Worm (Caenorhabditis elegans): ENCODE data around the gene col-125.

col-125 gene

DNA sequence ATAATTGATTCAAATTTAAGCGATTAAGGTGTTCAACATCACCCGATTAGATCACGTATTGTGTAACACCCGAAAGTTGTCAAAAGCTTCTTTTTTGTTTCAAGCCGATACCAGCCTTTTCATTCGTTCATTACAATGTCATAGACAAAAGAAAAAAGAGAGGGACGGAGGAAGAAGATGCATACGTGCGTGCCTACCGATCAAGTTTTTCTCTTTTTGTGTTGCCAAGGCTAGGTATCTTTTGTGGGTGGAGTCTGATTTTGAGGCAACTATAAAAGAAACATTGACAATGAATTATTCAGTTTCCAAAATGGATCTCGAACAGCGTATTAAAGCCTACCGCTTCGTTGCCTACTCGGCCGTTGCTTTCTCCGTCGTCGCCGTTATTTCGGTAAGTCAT, at the start of gene col-125:
TSS of gene col-125 (plus strand) at position 301 of the 400 bp plus-strand sequence.
- no peak for TF ChIP-seq nhr-71 (tag; optimal IDR thresholded peaks at IDR 0.05)
- peak; percentile 29 for TF ChIP-seq blmp-1 (tag; optimal IDR thresholded peaks at IDR 0.05)
- no peak for TF ChIP-seq nhr-76 (tag; optimal IDR thresholded peaks at IDR 0.05)
- TF ChIP-seq mef-2 (tag; optimal IDR thresholded peaks at IDR 0.05): no peak
- no peak for TF ChIP-seq nhr-19 (GFP tag; conservative IDR thresholded peaks at IDR 0.05)
- no peak for TF ChIP-seq efl-1 (optimal IDR thresholded peaks at IDR 0.05)
- peak in 1 of 2 experiments; percentile 21 for TF ChIP-seq efl-1 (GFP tag; optimal IDR thresholded peaks at IDR 0.05 in 1 of 2)
- TF ChIP-seq isw-1 (GFP tag; IDR thresholded peaks at IDR 0.05): no peak
- TF ChIP-seq C04F5.9 (tag; optimal IDR thresholded peaks at IDR 0.05): no peak
- TF ChIP-seq ztf-4 (tag; optimal IDR thresholded peaks at IDR 0.05): no peak
- TF ChIP-seq fkh-10 (GFP tag; optimal IDR thresholded peaks at IDR 0.05): no peak
- TF ChIP-seq efl-3 (GFP tag; optimal IDR thresholded peaks at IDR 0.05): no peak

ce11 chrIV:11176967-11177366, 48.3 kb upstream of the col-125 start, which contains the start of gene rap-3:
Gene rap-3, plus strand, starts transcription at chrIV:11177267.
- TF ChIP-seq lin-13 (GFP tag; optimal IDR thresholded peaks at IDR 0.05) (no peak), unc-130 (tag; optimal IDR thresholded peaks at IDR 0.05) (no peak), snpc-4 (tag; optimal IDR thresholded peaks at IDR 0.05) (no peak)

DNA sequence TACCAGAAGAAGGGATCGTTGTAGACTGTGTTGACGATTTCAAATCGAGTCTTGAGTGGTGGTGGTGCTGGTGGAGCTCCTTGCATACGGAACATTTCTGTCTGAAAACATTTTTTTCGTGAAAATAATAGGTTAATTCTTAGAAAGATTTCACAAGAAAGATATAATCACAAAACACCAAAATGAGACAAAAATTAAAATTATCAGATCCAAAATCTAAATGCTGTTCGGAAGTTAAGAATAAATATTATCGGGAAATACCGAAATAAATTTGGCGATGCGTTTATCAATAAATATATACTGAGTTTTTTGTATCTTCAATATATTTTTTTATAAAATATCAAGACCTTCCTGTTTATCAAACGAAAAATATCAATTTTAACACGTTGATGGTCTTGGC, 46.8 kb upstream of the col-125 start, which contains the start of gene C08F8.9:
TSS of gene C08F8.9 (minus strand) at position 101 of the 400 bp plus-strand sequence.
- no peak for TF ChIP-seq dsc-1 (tag; optimal IDR thresholded peaks at IDR 0.05)
- TF ChIP-seq lin-13 (GFP tag; optimal IDR thresholded peaks at IDR 0.05): no peak
- TF ChIP-seq ceh-90 (tag; optimal IDR thresholded peaks at IDR 0.05): no peak
- no peak for TF ChIP-seq lir-3 (tag; optimal IDR thresholded peaks at IDR 0.05; ENCODE audit: poor library complexity)
- no peak for TF ChIP-seq dpl-1 (GFP tag; optimal IDR thresholded peaks at IDR 0.05)
- TF ChIP-seq tlp-1 (tag; optimal IDR thresholded peaks at IDR 0.05): no peak
- TF ChIP-seq fkh-8 (tag; optimal IDR thresholded peaks at IDR 0.05): no peak
- TF ChIP-seq nhr-20 (tag; optimal IDR thresholded peaks at IDR 0.05): no peak
- no peak for TF ChIP-seq ama-1 (optimal IDR thresholded peaks at IDR 0.05)
- no peak for TF ChIP-seq ceh-88 (GFP tag; IDR thresholded peaks at IDR 0.05)
- no peak for TF ChIP-seq nhr-12 (tag; optimal IDR thresholded peaks at IDR 0.05)

DNA sequence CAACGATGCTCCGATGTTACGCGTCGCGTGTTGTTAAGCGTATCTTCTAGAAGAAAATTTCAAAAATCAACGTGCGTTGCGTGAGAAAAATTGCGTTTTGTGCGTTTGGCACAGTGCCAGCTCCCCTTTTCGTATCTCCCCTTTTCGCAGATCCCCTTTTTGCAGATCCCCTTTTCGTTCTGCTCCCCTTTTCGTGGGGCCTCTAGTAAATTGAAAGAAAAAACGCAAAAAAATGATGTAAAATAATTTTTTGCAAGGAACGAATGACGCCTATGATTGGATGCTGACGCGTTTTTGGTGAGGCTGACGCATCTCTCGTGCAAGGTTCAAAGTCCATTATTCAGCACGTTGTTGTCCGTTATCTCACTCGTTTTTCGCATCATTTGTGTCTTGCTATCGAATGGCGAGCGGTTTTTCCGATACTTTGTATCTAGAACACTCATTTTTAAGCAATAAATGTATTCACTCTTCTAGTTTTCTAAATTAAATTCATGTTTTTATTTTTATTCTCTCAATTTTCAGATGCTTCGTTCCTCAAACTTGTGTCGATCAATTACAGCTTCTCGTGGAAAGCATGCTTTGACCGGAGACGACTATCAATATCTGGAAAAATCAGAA, 46.1 kb upstream of the col-125 start, which contains the start of gene cpt-2:
TSS of gene cpt-2 (plus strand) at position 523 of the 618 bp plus-strand sequence.
- peak; percentile 80 for TF ChIP-seq zag-1 (tag; optimal IDR thresholded peaks at IDR 0.05)
- peak; percentile 49 for TF ChIP-seq fkh-4 (tag; optimal IDR thresholded peaks at IDR 0.05; ENCODE audit: borderline replicate concordance)
- peak; percentile 53 for TF ChIP-seq F16B12.6 (tag; optimal IDR thresholded peaks at IDR 0.05)
- TF ChIP-seq aly-2 (tag; optimal IDR thresholded peaks at IDR 0.05): peak; percentile 54
- peak; percentile 91 for TF ChIP-seq mep-1 (tag; optimal IDR thresholded peaks at IDR 0.05)
- TF ChIP-seq fos-1 (tag; optimal IDR thresholded peaks at IDR 0.05): peak; percentile 77
- TF ChIP-seq dpl-1 (GFP tag; optimal IDR thresholded peaks at IDR 0.05): peak; percentile 67 to 82 (median 81)
- peak; percentile 75 for TF ChIP-seq sox-4 (tag; optimal IDR thresholded peaks at IDR 0.05)
- peak; percentile 85 for TF ChIP-seq unc-86 (tag; optimal IDR thresholded peaks at IDR 0.05)
- peak; percentile 64 for TF ChIP-seq ztf-4 (tag; optimal IDR thresholded peaks at IDR 0.05)
- TF ChIP-seq lsy-2 (tag; optimal IDR thresholded peaks at IDR 0.05): peak; percentile 90 to 93
- TF ChIP-seq nhr-20 (tag; optimal IDR thresholded peaks at IDR 0.05): peak; percentile 92
- peak; percentile 91 for TF ChIP-seq xbp-1 (tag; optimal IDR thresholded peaks at IDR 0.05)
- TF ChIP-seq lin-15B (tag; optimal IDR thresholded peaks at IDR 0.05): peak; percentile 81
- peak; percentile 91 for TF ChIP-seq tbx-2 (tag; optimal IDR thresholded peaks at IDR 0.05)
- peak; percentile 81 for TF ChIP-seq lir-3 (tag; optimal IDR thresholded peaks at IDR 0.05; ENCODE audit: poor library complexity)
- TF ChIP-seq nhr-11 (tag; optimal IDR thresholded peaks at IDR 0.05): peak; percentile 83
- peak; percentile 76 for TF ChIP-seq skn-1 (tag; optimal IDR thresholded peaks at IDR 0.05)
- TF ChIP-seq C04F5.9 (tag; optimal IDR thresholded peaks at IDR 0.05): peak; percentile 58
- TF ChIP-seq snu-23 (GFP tag; optimal IDR thresholded peaks at IDR 0.05): peak; percentile 93
- TF ChIP-seq nhr-77 (tag; optimal IDR thresholded peaks at IDR 0.05): peak; percentile 66
- TF ChIP-seq rnt-1 (tag; optimal IDR thresholded peaks at IDR 0.05): peak; percentile 93
- TF ChIP-seq mef-2 (tag; optimal IDR thresholded peaks at IDR 0.05): peak; percentile 20
- TF ChIP-seq elt-3 (tag; optimal IDR thresholded peaks at IDR 0.05): peak in 3 of 6 experiments; percentile 7 to 82 (median 79)
- peak in 1 of 2 experiments; percentile 86 for TF ChIP-seq mdl-1 (tag; optimal IDR thresholded peaks at IDR 0.05)
- TF ChIP-seq dsc-1 (tag; optimal IDR thresholded peaks at IDR 0.05): peak; percentile 91
- TF ChIP-seq fkh-8 (tag; optimal IDR thresholded peaks at IDR 0.05): peak; percentile 79
- peak; percentile 85 for TF ChIP-seq jun-1 (tag; optimal IDR thresholded peaks at IDR 0.05)
- peak; percentile 72 for TF ChIP-seq pax-3 (tag; optimal IDR thresholded peaks at IDR 0.05)
- peak; percentile 16 for TF ChIP-seq aha-1 (tag; optimal IDR thresholded peaks at IDR 0.05)
- peak; percentile 92 for TF ChIP-seq isw-1 (GFP tag; IDR thresholded peaks at IDR 0.05)

Measured in whole organism, L1 larva.